Fruit fly (Drosophila melanogaster): Measurements from ENCODE around the gene CG16888.

The CG16888 gene

DNA sequence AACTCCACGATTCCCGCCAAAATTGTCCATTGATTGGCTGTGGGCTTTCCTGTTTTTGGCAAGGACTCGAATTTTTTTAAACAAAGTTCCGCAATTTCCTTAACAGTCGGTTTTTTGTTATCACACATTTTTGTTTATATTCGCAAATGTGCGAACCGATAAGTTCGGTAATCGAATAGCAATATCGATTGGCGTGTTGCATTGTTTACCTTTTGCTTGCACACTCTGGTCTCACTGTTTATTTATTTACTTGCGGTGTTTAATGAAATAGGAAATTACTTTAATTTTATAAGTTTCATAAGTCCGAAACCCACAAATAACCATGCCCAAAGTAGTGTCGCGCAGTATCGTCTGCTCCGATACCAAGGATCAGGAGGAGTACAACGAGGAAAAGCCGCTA lies 1.7 kb downstream of the CG16888 start, which contains the start of the genes Adat1 and CG16865 (continued):
- TF ChIP-seq HLHmδ (GFP tag; optimal IDR thresholded peaks at IDR 0.05) = no peak
- no peak for TF ChIP-seq CG12299 (tag; optimal IDR thresholded peaks at IDR 0.05)
- no peak for TF ChIP-seq Sox102F (GFP tag; optimal IDR thresholded peaks at IDR 0.05)
- TF ChIP-seq MBD-R2 (GFP tag; IDR thresholded peaks at IDR 0.05) = peak; percentile 96
- TF ChIP-seq Taf1 (GFP tag; IDR thresholded peaks at IDR 0.05) = no peak
- TF ChIP-seq CG10209 (GFP tag; optimal IDR thresholded peaks at IDR 0.05) = no peak
- TF ChIP-seq toy (GFP tag; IDR thresholded peaks at IDR 0.05) = no peak
- no peak for TF ChIP-seq CG12942 (GFP tag; optimal IDR thresholded peaks at IDR 0.05)
- no peak for TF ChIP-seq prd (optimal IDR thresholded peaks at IDR 0.05)
- no peak for TF ChIP-seq prd (GFP tag; IDR thresholded peaks at IDR 0.05)
- TF ChIP-seq CG15601 (tag; optimal IDR thresholded peaks at IDR 0.05) = no peak
- TF ChIP-seq NK7.1 (GFP tag; optimal IDR thresholded peaks at IDR 0.05) = no peak
- 0 out of 3 replicates have a peak, but pooled peaks have one; percentile 31 for TF ChIP-seq Opbp (GFP tag; IDR thresholded peaks at IDR 0.05; ENCODE audit: partially characterized antibody)
- no peak for TF ChIP-seq fd64A (GFP tag; optimal IDR thresholded peaks at IDR 0.05)
- no peak for TF ChIP-seq Meics (GFP tag; optimal IDR thresholded peaks at IDR 0.05)
- peak; percentile 67 for TF ChIP-seq pzg (GFP tag; optimal IDR thresholded peaks at IDR 0.05)
- peak; percentile 34 for TF ChIP-seq phol (tag; optimal IDR thresholded peaks at IDR 0.05)
- no peak for TF ChIP-seq cas (GFP tag; IDR thresholded peaks at IDR 0.05)
- no peak for TF ChIP-seq CG17568 (GFP tag; optimal IDR thresholded peaks at IDR 0.05)
- no peak for TF ChIP-seq CG18476 (GFP tag; optimal IDR thresholded peaks at IDR 0.05)
- no peak for TF ChIP-seq CG10543 (GFP tag; optimal IDR thresholded peaks at IDR 0.05)
- TF ChIP-seq h (optimal IDR thresholded peaks at IDR 0.05) = no peak
- no peak for TF ChIP-seq CG10366 (GFP tag; IDR thresholded peaks at IDR 0.05)
- TF ChIP-seq Usf (GFP tag; optimal IDR thresholded peaks at IDR 0.05) = no peak
- no peak for TF ChIP-seq Gug (GFP tag; IDR thresholded peaks at IDR 0.05)
- TF ChIP-seq bcd (GFP tag; optimal IDR thresholded peaks at IDR 0.05) = no peak
- TF ChIP-seq zf30C (GFP tag; optimal IDR thresholded peaks at IDR 0.05) = no peak
- no peak for TF ChIP-seq HmgD (GFP tag; optimal IDR thresholded peaks at IDR 0.05)
- TF ChIP-seq wek (GFP tag; optimal IDR thresholded peaks at IDR 0.05) = no peak
- peak; percentile 35 for TF ChIP-seq CG14710 (tag; optimal IDR thresholded peaks at IDR 0.05)
- TF ChIP-seq Sry-β (GFP tag; optimal IDR thresholded peaks at IDR 0.05) = no peak
- peak; percentile 48; the same call in 2 of the 3 replicates for TF ChIP-seq CG6791 (GFP tag; IDR thresholded peaks at IDR 0.05; ENCODE audit: partially characterized antibody)
- TF ChIP-seq Fer1 (GFP tag; optimal IDR thresholded peaks at IDR 0.05) = peak; percentile 21
- no peak for TF ChIP-seq CG4424 (GFP tag; optimal IDR thresholded peaks at IDR 0.05)
- no peak for TF ChIP-seq Deaf1 (tag; optimal IDR thresholded peaks at IDR 0.05)
- TF ChIP-seq CG13424 (tag; optimal IDR thresholded peaks at IDR 0.05) = no peak
- no peak for TF ChIP-seq H15 (GFP tag; IDR thresholded peaks at IDR 0.05)
- peak; percentile 57 for TF ChIP-seq CG34224 (GFP tag; IDR thresholded peaks at IDR 0.05; ENCODE audit: partially characterized antibody)
- TF ChIP-seq nmo (GFP tag; optimal IDR thresholded peaks at IDR 0.05) = no peak
- no peak for TF ChIP-seq Hmx (GFP tag; optimal IDR thresholded peaks at IDR 0.05)
- no peak for TF ChIP-seq CG10565 (GFP tag; optimal IDR thresholded peaks at IDR 0.05)
- TF ChIP-seq CG10979 (tag; optimal IDR thresholded peaks at IDR 0.05) = no peak
- no peak for TF ChIP-seq CG16863 (GFP tag; optimal IDR thresholded peaks at IDR 0.05)
- no peak for TF ChIP-seq lov (optimal IDR thresholded peaks at IDR 0.05)
- TF ChIP-seq lov (GFP tag; IDR thresholded peaks at IDR 0.05) = no peak
- no peak for TF ChIP-seq ham (GFP tag; IDR thresholded peaks at IDR 0.05)
- TF ChIP-seq CG12071 (GFP tag; optimal IDR thresholded peaks at IDR 0.05) = no peak
- no peak for TF ChIP-seq Fer3 (tag; optimal IDR thresholded peaks at IDR 0.05)
- no peak for TF ChIP-seq CG17328 (GFP tag; IDR thresholded peaks at IDR 0.05)
- TF ChIP-seq odd (GFP tag; optimal IDR thresholded peaks at IDR 0.05) = no peak
- TF ChIP-seq CG15269 (tag; optimal IDR thresholded peaks at IDR 0.05) = no peak
- TF ChIP-seq gsb (GFP tag; IDR thresholded peaks at IDR 0.05) = no peak

Measured in whole organism, embryonic.